Worm (Caenorhabditis elegans): Measurements from ENCODE around the gene Y43F8B.2.

Gene Y43F8B.2

DNA sequence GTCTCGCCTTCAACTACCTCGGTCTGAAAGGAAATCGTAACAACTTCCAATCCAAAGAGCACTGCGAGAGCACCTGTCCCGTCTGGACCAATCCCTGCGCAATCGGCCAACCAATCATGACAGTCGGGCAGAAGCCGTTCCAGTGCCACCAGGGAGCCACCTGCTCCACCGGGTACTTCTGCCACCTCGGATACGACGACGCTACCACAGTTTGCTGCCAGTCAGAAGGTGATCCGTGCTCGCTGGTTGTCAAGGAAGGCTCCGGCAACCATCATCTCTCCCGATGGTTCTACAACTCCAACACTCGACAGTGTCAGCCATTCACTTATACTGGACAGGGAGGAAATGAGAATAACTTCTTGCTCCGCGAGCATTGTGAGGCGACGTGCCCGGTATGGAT is 23.8 kb downstream of the Y43F8B.2 start:
- TF ChIP-seq cog-1 (tag; optimal IDR thresholded peaks at IDR 0.05) (no peak), klf-2 (GFP tag; conservative IDR thresholded peaks at IDR 0.05) (no peak), flt-1 (GFP tag; IDR thresholded peaks at IDR 0.05) (no peak), ztf-23 (GFP tag; IDR thresholded peaks at IDR 0.05) (no peak), tab-1 (GFP tag; IDR thresholded peaks at IDR 0.05) (no peak), ztf-29 (GFP tag; IDR thresholded peaks at IDR 0.05) (no peak), T22C8.4 (GFP tag; IDR thresholded peaks at IDR 0.05) (no peak), ref-1 (GFP tag; conservative IDR thresholded peaks at IDR 0.05) (no peak), med-1 (GFP tag; optimal IDR thresholded peaks at IDR 0.05; ENCODE audit: insufficient read depth) (no peak)

DNA sequence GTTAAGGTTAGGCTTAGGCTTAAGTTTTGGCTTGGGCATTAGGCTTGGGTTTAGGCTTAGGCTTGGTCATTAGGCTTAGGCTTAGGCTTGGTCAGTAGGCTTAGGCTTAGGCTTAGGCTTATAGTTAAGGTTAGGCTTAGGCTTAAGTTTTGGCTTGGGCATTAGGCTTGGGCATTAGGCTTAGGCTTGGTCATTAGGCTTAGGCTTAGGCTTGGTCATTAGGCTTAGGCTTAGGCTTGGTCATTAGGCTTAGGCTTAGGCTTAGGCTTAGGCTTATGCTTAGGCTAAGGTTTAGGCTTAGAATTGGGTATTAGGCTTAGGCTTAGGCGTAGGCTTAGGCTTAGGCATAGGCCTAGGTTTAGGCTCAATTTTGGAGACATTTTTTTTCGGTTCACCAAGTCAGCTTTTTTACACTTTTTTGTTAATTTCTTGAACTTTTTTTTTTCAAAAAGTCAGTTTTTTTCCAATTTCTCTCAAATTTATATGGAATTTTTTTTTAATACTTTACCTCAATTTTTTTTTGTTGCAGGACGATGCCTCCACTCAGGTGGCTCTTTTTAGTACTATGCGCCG is 30.2 kb downstream of the Y43F8B.2 start, which contains the start of gene Y43F8B.3:
Gene Y43F8B.3, plus strand, starts transcription at position 523 of the 573 bp plus-strand sequence.
- TF ChIP-seq ztf-29 (GFP tag; IDR thresholded peaks at IDR 0.05): peak; percentile 58
- no peak for TF ChIP-seq T22C8.4 (GFP tag; IDR thresholded peaks at IDR 0.05)
- TF ChIP-seq tab-1 (GFP tag; IDR thresholded peaks at IDR 0.05): no peak
- TF ChIP-seq flt-1 (GFP tag; IDR thresholded peaks at IDR 0.05): no peak

DNA sequence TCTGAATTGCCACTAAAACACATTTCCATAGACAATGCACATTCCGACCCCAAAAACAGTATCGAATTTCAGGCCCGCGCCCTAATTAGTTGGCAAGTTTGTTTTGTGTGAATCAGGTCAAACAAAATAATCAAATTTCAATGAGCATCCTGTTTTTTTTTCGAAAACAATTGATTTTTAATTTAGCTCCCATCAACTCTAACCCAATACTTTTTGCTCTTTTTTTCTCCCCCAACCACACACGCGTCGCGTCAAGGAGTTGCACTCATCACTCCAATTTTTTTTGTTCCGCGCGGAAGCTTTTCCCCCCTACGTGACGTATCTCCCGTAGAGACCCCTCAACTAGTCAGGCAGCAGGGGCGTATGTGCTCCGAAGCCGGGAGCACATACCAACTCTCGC is 31.5 kb downstream of the Y43F8B.2 start:
- TF ChIP-seq cog-1 (tag; optimal IDR thresholded peaks at IDR 0.05): no peak
- TF ChIP-seq ztf-29 (GFP tag; IDR thresholded peaks at IDR 0.05): no peak
- no peak for TF ChIP-seq tab-1 (GFP tag; IDR thresholded peaks at IDR 0.05)
- TF ChIP-seq klf-2 (GFP tag; conservative IDR thresholded peaks at IDR 0.05): no peak
- no peak for TF ChIP-seq flt-1 (GFP tag; IDR thresholded peaks at IDR 0.05)
- no peak for TF ChIP-seq ref-1 (GFP tag; conservative IDR thresholded peaks at IDR 0.05)
- no peak for TF ChIP-seq ztf-23 (GFP tag; IDR thresholded peaks at IDR 0.05)
- no peak for TF ChIP-seq med-1 (GFP tag; optimal IDR thresholded peaks at IDR 0.05; ENCODE audit: insufficient read depth)
- no peak for TF ChIP-seq T22C8.4 (GFP tag; IDR thresholded peaks at IDR 0.05)

DNA sequence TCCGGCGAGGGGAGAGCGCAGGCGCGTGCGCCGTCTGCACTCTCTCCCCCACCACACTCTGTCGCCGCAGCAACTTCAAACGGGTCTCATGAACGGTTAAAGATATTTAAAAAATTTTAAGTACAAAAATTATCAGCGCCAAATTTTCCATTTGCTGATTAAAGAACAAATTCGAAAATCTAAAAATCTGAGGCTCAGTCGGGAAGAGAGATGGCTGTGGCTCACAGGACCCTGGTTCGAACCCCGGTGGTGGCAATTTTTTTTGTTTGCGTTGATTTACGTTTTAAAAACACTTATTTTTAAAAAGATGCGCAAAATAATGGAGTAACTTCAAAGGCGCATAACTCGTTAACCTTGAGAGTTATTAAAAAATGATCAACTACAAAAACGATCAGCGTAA is 35.8 kb downstream of the Y43F8B.2 start:
- TF ChIP-seq med-1 (GFP tag; optimal IDR thresholded peaks at IDR 0.05; ENCODE audit: insufficient read depth) (no peak), T22C8.4 (GFP tag; IDR thresholded peaks at IDR 0.05) (no peak), ztf-23 (GFP tag; IDR thresholded peaks at IDR 0.05) (no peak), flt-1 (GFP tag; IDR thresholded peaks at IDR 0.05) (no peak), tab-1 (GFP tag; IDR thresholded peaks at IDR 0.05) (no peak), klf-2 (GFP tag; conservative IDR thresholded peaks at IDR 0.05) (no peak), ref-1 (GFP tag; conservative IDR thresholded peaks at IDR 0.05) (no peak), cog-1 (tag; optimal IDR thresholded peaks at IDR 0.05) (no peak), ztf-29 (GFP tag; IDR thresholded peaks at IDR 0.05) (no peak)

DNA sequence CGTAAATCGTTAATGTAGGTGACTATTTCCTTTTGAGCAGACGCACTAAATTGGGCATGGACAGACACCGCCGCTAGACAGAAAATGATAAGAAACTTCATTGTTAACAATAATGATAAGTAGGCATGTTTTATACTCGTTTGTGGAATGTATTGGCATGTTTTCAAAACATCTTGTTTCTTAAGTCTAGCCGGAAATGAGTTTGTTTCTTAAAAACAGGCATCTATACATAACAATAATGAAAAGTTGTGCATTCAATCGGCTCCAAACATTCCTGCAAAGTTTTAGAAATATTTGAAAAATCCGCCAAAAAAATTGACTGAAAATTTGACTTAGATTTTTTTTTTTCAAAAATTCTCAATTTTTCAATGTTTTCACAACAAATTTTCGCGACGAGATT is 37.3 kb downstream of the Y43F8B.2 start, which contains the start of gene scl-21:
Gene scl-21, minus strand, starts transcription at position 101 of the 400 bp plus-strand sequence.
- TF ChIP-seq ztf-23 (GFP tag; IDR thresholded peaks at IDR 0.05): no peak
- TF ChIP-seq flt-1 (GFP tag; IDR thresholded peaks at IDR 0.05): no peak
- no peak for TF ChIP-seq klf-2 (GFP tag; conservative IDR thresholded peaks at IDR 0.05)

DNA sequence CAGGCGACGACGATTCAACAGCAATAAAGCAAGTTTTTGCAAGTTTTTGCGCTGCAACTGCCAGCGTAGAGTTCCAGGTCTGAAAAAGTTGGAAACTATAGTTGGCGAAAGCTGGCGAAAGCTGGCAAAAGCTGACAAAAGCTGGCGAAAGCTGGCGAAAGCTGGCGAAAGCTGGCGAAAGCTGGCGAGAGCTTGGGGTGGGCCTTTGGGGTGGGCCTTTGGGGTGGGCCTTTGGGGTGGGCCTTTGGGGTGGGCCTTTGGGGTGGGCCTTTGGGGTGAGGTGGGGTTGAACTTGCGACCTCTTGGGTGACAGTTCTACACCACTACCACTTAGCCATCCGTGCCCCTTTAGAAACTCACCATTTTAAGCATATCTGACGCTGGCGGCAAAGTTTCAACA is 37.8 kb downstream of the Y43F8B.2 start:
- TF ChIP-seq med-1 (GFP tag; optimal IDR thresholded peaks at IDR 0.05; ENCODE audit: insufficient read depth) (no peak), ref-1 (GFP tag; conservative IDR thresholded peaks at IDR 0.05) (no peak), T22C8.4 (GFP tag; IDR thresholded peaks at IDR 0.05) (no peak)

DNA sequence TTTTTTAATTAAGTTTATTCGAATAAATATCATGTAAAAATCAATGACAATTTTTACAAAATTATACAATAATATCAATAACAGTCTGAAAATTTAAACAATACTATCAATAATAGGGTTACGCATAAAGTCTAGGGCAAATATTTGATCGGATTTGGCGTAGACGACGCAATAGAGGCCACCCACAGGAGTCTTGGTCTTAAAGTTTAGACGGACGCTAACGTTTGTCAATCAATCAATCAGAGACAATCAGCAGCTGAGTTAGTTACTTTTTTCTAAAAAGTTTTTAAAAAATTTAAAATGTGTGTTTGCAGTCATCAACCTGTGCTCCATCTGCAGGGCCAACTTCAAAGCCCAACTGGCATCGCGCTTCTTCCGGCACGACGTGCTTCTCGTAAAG is 41.6 kb downstream of the Y43F8B.2 start, which contains the start of gene Y43F8B.29:
Gene Y43F8B.29, plus strand, starts transcription at position 301 of the 400 bp plus-strand sequence.
- TF ChIP-seq flt-1 (GFP tag; IDR thresholded peaks at IDR 0.05): no peak
- no peak for TF ChIP-seq ztf-29 (GFP tag; IDR thresholded peaks at IDR 0.05)
- TF ChIP-seq ref-1 (GFP tag; conservative IDR thresholded peaks at IDR 0.05): no peak
- TF ChIP-seq ztf-23 (GFP tag; IDR thresholded peaks at IDR 0.05): no peak
- TF ChIP-seq tab-1 (GFP tag; IDR thresholded peaks at IDR 0.05): no peak
- no peak for TF ChIP-seq cog-1 (tag; optimal IDR thresholded peaks at IDR 0.05)
- TF ChIP-seq T22C8.4 (GFP tag; IDR thresholded peaks at IDR 0.05): no peak
- no peak for TF ChIP-seq med-1 (GFP tag; optimal IDR thresholded peaks at IDR 0.05; ENCODE audit: insufficient read depth)
- TF ChIP-seq klf-2 (GFP tag; conservative IDR thresholded peaks at IDR 0.05): no peak

DNA sequence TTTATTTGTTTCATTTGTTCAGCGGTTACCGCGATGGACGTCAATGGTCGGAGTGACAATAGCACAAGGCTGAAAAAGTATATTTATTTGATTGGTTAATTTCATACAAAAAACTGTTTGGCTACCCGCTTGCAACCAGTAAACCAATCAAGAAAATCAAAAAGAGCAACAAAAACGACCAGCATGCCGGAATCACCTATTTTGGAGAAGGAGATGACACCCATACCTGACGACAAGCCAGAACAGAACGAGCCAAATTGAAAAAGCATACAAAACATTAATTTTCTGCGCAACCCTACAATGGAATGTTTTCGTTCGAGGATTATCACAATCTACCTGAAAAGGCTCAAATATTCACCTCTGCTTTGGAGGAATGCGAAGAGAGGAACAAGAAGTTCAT is 42.4 kb downstream of the Y43F8B.2 start, which contains the start of gene Y43F8B.7:
Gene Y43F8B.7, plus strand, starts transcription at position 301 of the 400 bp plus-strand sequence.
- no peak for TF ChIP-seq ref-1 (GFP tag; conservative IDR thresholded peaks at IDR 0.05)
- no peak for TF ChIP-seq ztf-29 (GFP tag; IDR thresholded peaks at IDR 0.05)
- no peak for TF ChIP-seq flt-1 (GFP tag; IDR thresholded peaks at IDR 0.05)
- TF ChIP-seq cog-1 (tag; optimal IDR thresholded peaks at IDR 0.05): no peak
- TF ChIP-seq tab-1 (GFP tag; IDR thresholded peaks at IDR 0.05): no peak
- no peak for TF ChIP-seq ztf-23 (GFP tag; IDR thresholded peaks at IDR 0.05)
- no peak for TF ChIP-seq med-1 (GFP tag; optimal IDR thresholded peaks at IDR 0.05; ENCODE audit: insufficient read depth)
- TF ChIP-seq T22C8.4 (GFP tag; IDR thresholded peaks at IDR 0.05): no peak
- TF ChIP-seq klf-2 (GFP tag; conservative IDR thresholded peaks at IDR 0.05): no peak

DNA sequence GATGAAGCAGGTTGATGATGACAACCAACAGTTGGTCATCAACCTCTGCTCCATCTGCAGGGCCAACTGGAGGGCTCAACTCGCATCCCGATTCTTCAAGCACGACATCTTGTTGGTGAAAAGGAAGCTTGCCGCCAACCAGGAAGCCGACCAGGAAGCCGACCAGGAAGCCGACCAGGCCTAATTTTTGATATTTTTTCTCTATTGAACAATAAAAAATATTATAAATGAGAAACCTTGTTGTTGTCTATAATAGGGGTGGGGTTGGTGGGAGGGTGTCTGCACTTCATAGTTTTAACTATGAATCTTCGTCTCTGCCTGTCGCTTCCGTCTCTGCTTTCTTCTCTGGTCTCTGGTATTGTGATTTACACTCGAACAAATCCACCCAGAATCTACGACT is 47.2 kb downstream of the Y43F8B.2 start, which contains the start of gene Y43F8B.18:
Gene Y43F8B.18, plus strand, starts transcription at position 301 of the 400 bp plus-strand sequence.
- no peak for TF ChIP-seq klf-2 (GFP tag; conservative IDR thresholded peaks at IDR 0.05)
- no peak for TF ChIP-seq med-1 (GFP tag; optimal IDR thresholded peaks at IDR 0.05; ENCODE audit: insufficient read depth)
- no peak for TF ChIP-seq ref-1 (GFP tag; conservative IDR thresholded peaks at IDR 0.05)
- TF ChIP-seq T22C8.4 (GFP tag; IDR thresholded peaks at IDR 0.05): no peak
- no peak for TF ChIP-seq flt-1 (GFP tag; IDR thresholded peaks at IDR 0.05)

DNA sequence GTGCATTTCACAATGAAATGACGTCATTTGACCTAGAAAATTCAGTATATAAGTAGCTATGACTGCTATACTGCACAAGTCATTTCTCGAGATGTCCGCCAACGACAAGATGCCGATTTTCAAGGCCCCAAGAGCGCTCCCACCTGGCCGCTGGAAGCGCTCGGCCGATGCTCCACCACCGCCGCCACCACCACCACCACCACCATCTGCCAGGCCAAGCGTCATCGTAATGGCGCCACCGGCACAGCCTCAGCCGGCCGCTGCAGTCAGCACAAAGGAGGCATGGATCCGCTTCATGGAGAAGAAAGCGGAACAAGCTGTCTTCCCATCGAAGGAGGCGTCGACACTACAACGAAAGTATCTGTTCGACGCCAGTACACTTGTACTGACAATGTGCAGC is 47.6 kb downstream of the Y43F8B.2 start, which contains the start of gene Y43F8B.28:
Gene Y43F8B.28, plus strand, starts transcription at position 59 of the 400 bp plus-strand sequence.
- TF ChIP-seq T22C8.4 (GFP tag; IDR thresholded peaks at IDR 0.05) (no peak), klf-2 (GFP tag; conservative IDR thresholded peaks at IDR 0.05) (no peak), med-1 (GFP tag; optimal IDR thresholded peaks at IDR 0.05; ENCODE audit: insufficient read depth) (no peak), flt-1 (GFP tag; IDR thresholded peaks at IDR 0.05) (no peak), tab-1 (GFP tag; IDR thresholded peaks at IDR 0.05) (no peak), ztf-29 (GFP tag; IDR thresholded peaks at IDR 0.05) (no peak), ref-1 (GFP tag; conservative IDR thresholded peaks at IDR 0.05) (no peak), ztf-23 (GFP tag; IDR thresholded peaks at IDR 0.05) (no peak), cog-1 (tag; optimal IDR thresholded peaks at IDR 0.05) (no peak)
